Worm (Caenorhabditis elegans) whole organism, L2 larva: ENCODE results near the gene cht-2.

Experiments used
- C34F6.9 ChIP-seq: fragments of 150-350 bp; optimal IDR thresholded peaks from 2 replicates; lab custom pipeline; 2014; ENCODE audit warnings: missing biosample characterization, missing genetic modification characterization
- F13H6.1 ChIP-seq: sonication (generic microtip); optimal IDR thresholded peaks from 2 replicates; lab custom pipeline; 2016; ENCODE audit warnings: missing genetic modification characterization, missing compliant biosample characterization
- Y55F3AM.14 ChIP-seq: fragments of 200-800 bp; sonication (Bioruptor generic); optimal IDR thresholded peaks from 2 replicates; lab custom pipeline; 2018; ENCODE audit warnings: mild to moderate bottlenecking, missing genetic modification characterization, missing compliant biosample characterization
- ZK546.5 ChIP-seq: sonication (generic microtip); optimal IDR thresholded peaks from 2 replicates; lab custom pipeline; 2017; ENCODE audit warnings: missing biosample characterization, missing genetic modification characterization
- alr-1 ChIP-seq: fragments of 150-350 bp; optimal IDR thresholded peaks from 2 replicates; lab custom pipeline; 2014; ENCODE audit warnings: missing biosample characterization, missing genetic modification characterization
- aly-2 ChIP-seq: fragments of 150-350 bp; optimal IDR thresholded peaks from 2 replicates; lab custom pipeline; 2014; ENCODE audit warnings: missing biosample characterization, missing genetic modification characterization
- ama-1 ChIP-seq: fragments of 150-350 bp; optimal IDR thresholded peaks from 2 replicates; lab custom pipeline; 2018; ENCODE audit warnings: inconsistent platforms
- blmp-1 ChIP-seq: sonication (generic microtip); optimal IDR thresholded peaks from 2 replicates; lab custom pipeline; 2017; ENCODE audit warnings: missing genetic modification characterization, mild to moderate bottlenecking, missing compliant biosample characterization, antibody characterized with exemption, moderate library complexity; ENCODE audit not compliant: insufficient read depth
- ceh-16 ChIP-seq: fragments of 150-350 bp; optimal IDR thresholded peaks from 2 replicates; lab custom pipeline; 2014; ENCODE audit warnings: missing biosample characterization, missing genetic modification characterization
- ceh-82 ChIP-seq: fragments of 150-350 bp; optimal IDR thresholded peaks from 2 replicates; lab custom pipeline; 2014; ENCODE audit warnings: missing biosample characterization, missing genetic modification characterization
- crh-2 ChIP-seq: sonication (generic microtip); optimal IDR thresholded peaks from 2 replicates; lab custom pipeline; 2017; ENCODE audit warnings: missing biosample characterization, missing genetic modification characterization
- egl-27 ChIP-seq: sonication (generic microtip); optimal IDR thresholded peaks from 3 replicates; lab custom pipeline; 2017; ENCODE audit warnings: missing biosample characterization, missing genetic modification reagents, missing genetic modification characterization
- elt-1 ChIP-seq: fragments of 150-350 bp; optimal IDR thresholded peaks from 2 replicates; lab custom pipeline; 2014; ENCODE audit warnings: missing biosample characterization, missing genetic modification characterization
- elt-3 ChIP-seq: sonication (generic microtip); optimal IDR thresholded peaks from 2 replicates; lab custom pipeline; 2017; ENCODE audit warnings: missing biosample characterization, missing genetic modification characterization
- fos-1 ChIP-seq: fragments of 150-350 bp; optimal IDR thresholded peaks from 2 replicates; lab custom pipeline; 2014; ENCODE audit warnings: missing biosample characterization, missing genetic modification characterization
- gmeb-1 ChIP-seq: fragments of 150-350 bp; optimal IDR thresholded peaks from 2 replicates; lab custom pipeline; 2014; ENCODE audit warnings: missing biosample characterization, missing genetic modification characterization
- lin-11 ChIP-seq: fragments of 150-350 bp; sonication (generic microtip); optimal IDR thresholded peaks from 2 replicates; lab custom pipeline; 2014; ENCODE audit warnings: missing biosample characterization, missing genetic modification characterization, inconsistent platforms, mixed read lengths
- lin-13 ChIP-seq: fragments of 150-350 bp; optimal IDR thresholded peaks from 2 replicates; lab custom pipeline; 2014; ENCODE audit warnings: missing biosample characterization, missing genetic modification reagents, missing genetic modification characterization
- lsy-2 ChIP-seq, 2 experiments: fragments of 150-350 bp in 1 of 2; sonication (generic microtip) in 1 of 2; optimal IDR thresholded peaks; 2 replicates each; lab custom pipeline; 2014 to 2017; ENCODE audit warnings: missing biosample characterization in 2 of 2, missing genetic modification characterization in 2 of 2
- mab-5 ChIP-seq: fragments of 150-350 bp; optimal IDR thresholded peaks from 2 replicates; lab custom pipeline; 2014; ENCODE audit warnings: missing biosample characterization, missing genetic modification characterization
- mbf-1 ChIP-seq: sonication (generic microtip); optimal IDR thresholded peaks from 2 replicates; lab custom pipeline; 2017; ENCODE audit warnings: missing biosample characterization, missing genetic modification characterization
- mdl-1 ChIP-seq, 2 experiments: fragments of 150-350 bp in 1 of 2; sonication (generic microtip) in 1 of 2; optimal IDR thresholded peaks; 2 replicates each; lab custom pipeline; 2017; ENCODE audit warnings: missing biosample characterization in 2 of 2, missing genetic modification characterization in 2 of 2
- nhr-10 ChIP-seq: sonication (generic microtip); optimal IDR thresholded peaks from 2 replicates; lab custom pipeline; 2017; ENCODE audit warnings: missing biosample characterization, missing genetic modification characterization
- nhr-11 ChIP-seq: fragments of 150-350 bp; optimal IDR thresholded peaks from 2 replicates; lab custom pipeline; 2014; ENCODE audit warnings: missing biosample characterization, missing genetic modification characterization
- nhr-12 ChIP-seq: fragments of 150-350 bp; optimal IDR thresholded peaks from 2 replicates; lab custom pipeline; 2014; ENCODE audit warnings: missing biosample characterization, missing genetic modification characterization
- nhr-129 ChIP-seq: fragments of 150-350 bp; optimal IDR thresholded peaks from 2 replicates; lab custom pipeline; 2014; ENCODE audit warnings: missing biosample characterization, missing genetic modification characterization
- nhr-21 ChIP-seq: fragments of 150-350 bp; optimal IDR thresholded peaks from 2 replicates; lab custom pipeline; 2014; ENCODE audit warnings: missing biosample characterization, missing genetic modification characterization
- nhr-23 ChIP-seq: fragments of 150-350 bp; optimal IDR thresholded peaks from 2 replicates; lab custom pipeline; 2014; ENCODE audit warnings: missing biosample characterization, missing genetic modification reagents, missing genetic modification characterization
- nhr-237 ChIP-seq: fragments of 150-350 bp; optimal IDR thresholded peaks from 2 replicates; lab custom pipeline; 2014; ENCODE audit warnings: missing biosample characterization, missing genetic modification characterization
- nhr-25 ChIP-seq: fragments of 150-350 bp; sonication (generic microtip); optimal IDR thresholded peaks from 3 replicates; lab custom pipeline; 2014; ENCODE audit warnings: missing biosample characterization, missing genetic modification characterization
- nhr-6 ChIP-seq: fragments of 150-350 bp; optimal IDR thresholded peaks from 2 replicates; lab custom pipeline; 2014; ENCODE audit warnings: missing biosample characterization, missing genetic modification characterization
- nhr-77 ChIP-seq: fragments of 150-350 bp; optimal IDR thresholded peaks from 2 replicates; lab custom pipeline; 2014; ENCODE audit warnings: missing biosample characterization, missing genetic modification characterization
- peb-1 ChIP-seq: fragments of 150-350 bp; optimal IDR thresholded peaks from 2 replicates; lab custom pipeline; 2014; ENCODE audit warnings: missing biosample characterization, missing genetic modification characterization
- sem-4 ChIP-seq: fragments of 150-350 bp; optimal IDR thresholded peaks from 2 replicates; lab custom pipeline; 2014; ENCODE audit warnings: missing biosample characterization, missing genetic modification reagents, missing genetic modification characterization
- skn-1 ChIP-seq: sonication (generic microtip); optimal IDR thresholded peaks from 2 replicates; lab custom pipeline; 2017; ENCODE audit warnings: missing biosample characterization, missing genetic modification characterization
- sma-3 ChIP-seq: sonication (generic microtip); optimal IDR thresholded peaks from 2 replicates; lab custom pipeline; 2016; ENCODE audit warnings: missing genetic modification reagents, missing genetic modification characterization, missing compliant biosample characterization
- sma-9 ChIP-seq, 2 experiments: fragments of 150-350 bp in 1 of 2; sonication (generic microtip) in 1 of 2; optimal IDR thresholded peaks; 2 replicates each; lab custom pipeline; 2014 to 2016; ENCODE audit warnings: missing genetic modification characterization in 2 of 2, mild to moderate bottlenecking in 1 of 2, missing biosample characterization in 1 of 2, missing compliant biosample characterization in 1 of 2, missing genetic modification reagents in 1 of 2, moderate library complexity in 1 of 2
- snpc-4 ChIP-seq: fragments of 150-350 bp; optimal IDR thresholded peaks from 2 replicates; lab custom pipeline; 2014; ENCODE audit warnings: missing biosample characterization, missing genetic modification characterization
- unc-39 ChIP-seq: fragments of 150-350 bp; optimal IDR thresholded peaks from 2 replicates; lab custom pipeline; 2014; ENCODE audit warnings: missing biosample characterization, missing genetic modification characterization
- unc-55 ChIP-seq: fragments of 150-350 bp; sonication (generic microtip); optimal IDR thresholded peaks from 3 replicates; lab custom pipeline; 2014; ENCODE audit warnings: missing biosample characterization, missing genetic modification reagents, missing genetic modification characterization
- unc-62 ChIP-seq: fragments of 150-350 bp; optimal IDR thresholded peaks from 2 replicates; lab custom pipeline; 2014; ENCODE audit warnings: missing biosample characterization, missing genetic modification reagents, missing genetic modification characterization
- zag-1 ChIP-seq: fragments of 150-350 bp; optimal IDR thresholded peaks from 2 replicates; lab custom pipeline; 2014; ENCODE audit warnings: missing biosample characterization, missing genetic modification characterization
- ztf-1 ChIP-seq: fragments of 200-800 bp; sonication (Bioruptor generic); conservative IDR thresholded peaks from 2 replicates; pipeline ENCODE4 v1.3.6; 2022; ENCODE audit warnings: missing genetic modification characterization, missing compliant biosample characterization
- ztf-4 ChIP-seq: fragments of 150-350 bp; optimal IDR thresholded peaks from 2 replicates; lab custom pipeline; 2014; ENCODE audit warnings: missing biosample characterization, missing genetic modification characterization

cht-2 gene

DNA sequence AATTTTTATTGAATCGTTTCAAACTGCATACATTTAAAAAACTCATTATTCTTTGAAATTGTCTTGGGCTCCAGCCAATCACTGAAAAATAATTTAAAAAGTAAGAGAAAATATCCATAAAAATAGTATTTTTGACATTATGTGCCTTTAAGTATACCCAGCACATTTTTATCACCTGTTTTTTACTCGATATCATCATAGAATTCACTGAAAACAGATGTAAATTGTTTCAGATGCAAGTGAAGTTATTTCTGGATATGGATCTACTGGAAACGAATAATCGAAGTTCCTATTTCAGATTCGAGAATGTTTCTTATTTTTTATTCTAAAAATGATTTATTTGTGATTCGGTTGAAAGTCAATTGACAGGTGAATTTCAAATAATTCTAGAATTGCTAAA is 33.8 kb downstream of the cht-2 start:
- TF ChIP-seq ztf-1 (GFP tag; lab: Robert Waterston, UW): no peak
- no peak for TF ChIP-seq nhr-11 (tag; lab: Kevin White, UChicago)
- TF ChIP-seq ceh-82 (tag; lab: Kevin White, UChicago): no peak
- no peak for TF ChIP-seq fos-1 (tag; lab: Kevin White, UChicago)
- no peak for TF ChIP-seq gmeb-1
- TF ChIP-seq ceh-16 (tag; lab: Kevin White, UChicago): no peak
- TF ChIP-seq zag-1 (tag; lab: Kevin White, UChicago): no peak
- no peak for TF ChIP-seq nhr-10 (tag; lab: Kevin White, UChicago)
- TF ChIP-seq lin-11 (tag; lab: Kevin White, UChicago): no peak
- no peak for TF ChIP-seq sma-3 (GFP tag; lab: Kevin White, UChicago)

DNA sequence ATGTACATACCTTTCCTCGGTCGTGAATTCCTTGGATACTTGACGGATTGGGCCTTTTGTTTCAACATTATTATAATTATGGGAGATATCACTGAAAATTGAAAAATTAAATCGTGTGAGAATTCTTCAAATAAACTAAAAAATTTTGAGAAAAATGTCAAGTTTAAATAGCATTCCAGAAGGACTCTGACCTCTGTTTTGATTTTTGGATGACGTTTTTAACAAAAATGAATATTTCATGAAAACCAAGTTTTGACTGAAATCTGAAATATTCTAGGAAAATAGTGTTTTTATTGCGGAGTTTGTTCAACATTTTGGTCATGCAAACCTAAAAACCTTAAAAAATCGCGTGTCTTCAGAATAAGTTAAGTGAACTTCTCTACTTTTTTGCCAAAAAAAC is 35.4 kb downstream of the cht-2 start, which contains the start of gene glb-27:
Gene glb-27, minus strand, starts transcription at position 101 of the 400 bp plus-strand sequence.
- TF ChIP-seq F13H6.1 (tag; lab: Kevin White, UChicago): no peak
- TF ChIP-seq mab-5 (tag; lab: Kevin White, UChicago): no peak
- no peak for TF ChIP-seq nhr-10 (tag; lab: Kevin White, UChicago)
- no peak for TF ChIP-seq snpc-4 (tag; lab: Kevin White, UChicago)
- TF ChIP-seq peb-1: no peak
- TF ChIP-seq ztf-1 (GFP tag; lab: Robert Waterston, UW): no peak
- no peak for TF ChIP-seq skn-1 (tag; lab: Kevin White, UChicago)
- no peak for TF ChIP-seq ztf-4
- no peak for TF ChIP-seq Y55F3AM.14 (GFP tag; lab: Kevin White, UChicago)
- TF ChIP-seq lin-13 (GFP tag; lab: Kevin White, UChicago): no peak

DNA sequence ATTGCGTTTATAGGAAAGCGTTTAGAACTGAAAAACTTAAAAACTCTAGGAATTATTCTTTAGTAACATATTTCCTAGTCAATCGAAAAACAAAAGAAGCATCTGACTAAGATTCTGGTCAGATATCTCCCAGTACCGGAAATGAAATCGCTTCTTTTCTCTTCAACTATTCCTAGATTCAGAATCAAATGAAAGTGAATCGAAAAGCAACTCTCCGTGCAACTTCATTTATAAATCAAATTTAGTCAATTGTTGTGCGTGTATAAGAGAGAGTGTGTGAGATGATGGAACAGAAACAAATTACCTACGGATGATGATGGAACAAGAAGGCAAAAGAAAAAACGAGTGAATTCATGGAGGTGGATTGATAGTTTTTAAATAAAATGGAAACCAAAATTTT is 38.5 kb downstream of the cht-2 start:
- TF ChIP-seq ama-1 (lab: Kevin White, UChicago): no peak
- no peak for TF ChIP-seq nhr-129 (tag; lab: Kevin White, UChicago)
- no peak for TF ChIP-seq elt-1 (tag; lab: Kevin White, UChicago)
- TF ChIP-seq nhr-25: no peak
- TF ChIP-seq unc-55: no peak
- TF ChIP-seq lsy-2 (tag; optimal IDR thresholded peaks at IDR 0.05; lab: Kevin White, UChicago): peak in 1 of 2 experiments; percentile 41
- no peak for TF ChIP-seq nhr-23 (tag; lab: Kevin White, UChicago)
- no peak for TF ChIP-seq nhr-77 (tag; lab: Kevin White, UChicago)

DNA sequence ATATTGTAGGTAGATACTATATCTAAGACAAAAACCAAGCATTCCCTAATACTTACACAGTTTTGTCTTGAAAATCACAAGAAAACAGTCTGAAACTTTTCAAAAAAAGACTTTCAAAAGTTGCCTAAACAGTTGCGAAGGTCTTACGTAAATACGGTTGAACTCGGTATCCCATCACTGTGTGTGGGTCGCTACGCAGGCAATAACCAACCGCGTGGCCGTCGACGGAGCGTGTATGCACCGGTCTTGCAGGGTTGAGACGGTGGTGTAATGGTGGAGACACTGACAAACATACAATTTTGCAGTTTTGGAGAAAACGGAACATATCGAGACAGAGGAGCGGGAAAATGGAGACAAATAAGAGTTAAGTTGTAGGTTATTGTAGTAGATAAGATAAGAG is 40.5 kb downstream of the cht-2 start, which contains the start of gene iff-2:
Gene iff-2, minus strand, starts transcription at position 141 of the 400 bp plus-strand sequence.
- TF ChIP-seq egl-27 (tag; lab: Kevin White, UChicago) (peak; percentile 98), ztf-1 (GFP tag; lab: Robert Waterston, UW) (no peak), nhr-23 (tag; lab: Kevin White, UChicago) (no peak), unc-55 (peak; percentile 100), nhr-21 (peak; percentile 99), aly-2 (tag; lab: Kevin White, UChicago) (no peak), ztf-4 (peak; percentile 99), elt-3 (no peak), blmp-1 (tag; lab: Kevin White, UChicago) (peak; percentile 97), lsy-2 (tag; optimal IDR thresholded peaks at IDR 0.05; lab: Kevin White, UChicago) (peak; percentile 94 to 98), gmeb-1 (peak; percentile 98), crh-2 (peak; percentile 100), alr-1 (no peak), ceh-82 (tag; lab: Kevin White, UChicago) (peak; percentile 92), unc-62 (GFP tag; lab: Kevin White, UChicago) (peak; percentile 92), nhr-12 (peak; percentile 65), nhr-11 (tag; lab: Kevin White, UChicago) (peak; percentile 22), skn-1 (tag; lab: Kevin White, UChicago) (peak; percentile 94), lin-13 (GFP tag; lab: Kevin White, UChicago) (peak; percentile 99), C34F6.9 (tag; lab: Kevin White, UChicago) (peak; percentile 100), nhr-237 (tag; lab: Kevin White, UChicago) (peak; percentile 77), lin-11 (tag; lab: Kevin White, UChicago) (peak; percentile 100), nhr-25 (peak; percentile 99), ama-1 (lab: Kevin White, UChicago) (peak; percentile 89), nhr-77 (tag; lab: Kevin White, UChicago) (peak; percentile 89), elt-1 (tag; lab: Kevin White, UChicago) (no peak), nhr-6 (tag; lab: Kevin White, UChicago) (peak; percentile 99), ZK546.5 (peak; percentile 93), sem-4 (tag; lab: Kevin White, UChicago) (peak; percentile 99), peb-1 (peak; percentile 61), nhr-129 (tag; lab: Kevin White, UChicago) (peak; percentile 99), F13H6.1 (tag; lab: Kevin White, UChicago) (peak; percentile 99), sma-3 (GFP tag; lab: Kevin White, UChicago) (peak; percentile 100), mdl-1 (tag; optimal IDR thresholded peaks at IDR 0.05; lab: Kevin White, UChicago) (peak; percentile 93 to 99), unc-39 (peak; percentile 88), sma-9 (GFP tag; optimal IDR thresholded peaks at IDR 0.05; lab: Kevin White, UChicago) (peak; percentile 99), sma-9 (tag; optimal IDR thresholded peaks at IDR 0.05; lab: Kevin White, UChicago) (no peak), Y55F3AM.14 (GFP tag; lab: Kevin White, UChicago) (peak; percentile 96), snpc-4 (tag; lab: Kevin White, UChicago) (peak; percentile 93), mbf-1 (tag; lab: Kevin White, UChicago) (no peak)
